Fruit fly (Drosophila melanogaster) whole organism, pupa: ENCODE data around the gene Cp7Fc.

Experiments
- CG13204 ChIP-seq: fragments of 200-800 bp; sonication (Bioruptor generic); optimal IDR thresholded peaks from 2 replicates; lab custom pipeline; 2018; ENCODE audit warnings: missing biosample characterization, mild to moderate bottlenecking, missing genetic modification characterization, moderate library complexity
- EcR ChIP-seq: fragments of 200-800 bp; sonication (Bioruptor generic); optimal IDR thresholded peaks from 3 replicates; lab custom pipeline; 2019; ENCODE audit warnings: missing biosample characterization, missing genetic modification characterization, mild to moderate bottlenecking, moderate library complexity, missing genetic modification reagents
- Pif1B ChIP-seq: fragments of 200-800 bp; sonication (Bioruptor generic); optimal IDR thresholded peaks from 3 replicates; lab custom pipeline; 2016; ENCODE audit warnings: missing biosample characterization, missing genetic modification characterization
- gl ChIP-seq: fragments of 200-800 bp; sonication (Bioruptor generic); optimal IDR thresholded peaks from 2 replicates; lab custom pipeline; 2018; ENCODE audit warnings: missing biosample characterization, mild to moderate bottlenecking, missing genetic modification characterization

DNA sequence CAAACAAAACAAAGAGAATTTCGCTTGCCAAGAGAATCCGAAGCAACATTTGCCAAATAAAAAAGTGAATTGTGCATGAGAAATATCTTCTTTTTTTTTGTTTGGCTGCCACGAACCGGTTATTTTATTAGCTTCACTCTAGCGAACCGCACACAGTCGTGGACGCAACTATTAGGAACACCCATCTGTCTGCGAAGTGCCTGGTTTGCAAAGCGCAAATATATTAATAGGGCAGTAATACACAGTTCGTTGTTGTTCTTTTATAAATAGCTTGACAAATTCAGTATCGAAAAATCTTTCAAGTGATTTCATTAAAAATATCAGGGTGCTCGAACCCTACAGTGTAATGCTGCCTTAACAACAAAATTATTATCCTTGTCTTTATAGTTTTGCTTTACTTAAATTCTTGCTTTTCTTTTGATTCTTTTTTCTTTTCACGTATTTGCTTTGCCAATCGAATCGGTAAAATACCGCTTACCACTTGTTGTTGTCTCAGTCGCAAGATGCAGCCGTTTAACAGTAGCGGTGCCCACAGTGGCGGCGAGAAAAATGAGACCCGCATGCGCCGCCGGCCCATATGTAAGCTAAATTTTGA lies 14.6 kb downstream of the Cp7Fc start:
- TF ChIP-seq gl (tag; lab: Kevin White, UChicago) (no peak), EcR (GFP tag; lab: Kevin White, UChicago) (no peak), CG13204 (GFP tag; lab: Kevin White, UChicago) (no peak), Pif1B (peak; percentile 10)
